Fruit fly (Drosophila melanogaster): ENCODE data around the gene CG14563.
A peak's percentile ranks its signal among the peaks of the same experiment; 100 is the strongest.

The CG14563 gene

DNA sequence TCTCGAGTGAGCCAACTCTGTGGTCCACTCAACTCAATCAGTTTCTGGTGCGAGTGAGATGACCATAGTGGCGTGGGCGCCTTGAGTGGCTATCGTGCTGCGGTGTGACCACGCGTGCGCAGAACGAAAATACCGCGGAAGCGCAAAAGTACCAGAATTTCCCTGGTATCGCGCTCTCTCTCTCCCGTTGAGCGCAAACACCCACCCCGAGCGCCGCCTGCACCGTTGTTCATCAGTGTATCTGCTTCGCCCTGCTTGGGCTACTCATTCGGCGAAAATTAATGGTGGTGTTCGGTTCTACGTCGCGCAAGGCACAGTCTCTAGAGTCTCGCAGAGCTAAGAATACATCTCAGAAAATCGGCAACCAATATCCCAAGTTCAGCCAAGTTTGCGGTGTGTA lies 37.2 kb upstream of the CG14563 start (continued):
- TF ChIP-seq Trl (optimal IDR thresholded peaks at IDR 0.05) = peak; percentile 81 to 87
- peak; percentile 61 for TF ChIP-seq Trl (GFP tag; optimal IDR thresholded peaks at IDR 0.05)
- TF ChIP-seq salm (tag; optimal IDR thresholded peaks at IDR 0.05) = peak; percentile 11
- TF ChIP-seq CG4404 (GFP tag; IDR thresholded peaks at IDR 0.05) = no peak
- no peak for TF ChIP-seq tup (GFP tag; optimal IDR thresholded peaks at IDR 0.05)
- TF ChIP-seq sob (GFP tag; IDR thresholded peaks at IDR 0.05) = peak; percentile 50; the same call in 1 of the 2 replicates
- TF ChIP-seq CG11560 (tag; IDR thresholded peaks at IDR 0.05) = no peak
- peak; percentile 13 for TF ChIP-seq CG7786 (GFP tag; optimal IDR thresholded peaks at IDR 0.05)
- peak; percentile 16 for TF ChIP-seq kni (GFP tag; optimal IDR thresholded peaks at IDR 0.05)
- peak; percentile 21 for TF ChIP-seq Bdp1 (GFP tag; optimal IDR thresholded peaks at IDR 0.05)
- TF ChIP-seq br (optimal IDR thresholded peaks at IDR 0.05) = no peak
- TF ChIP-seq CG10543 (GFP tag; optimal IDR thresholded peaks at IDR 0.05) = peak; percentile 50
- no peak for TF ChIP-seq CG15696 (tag; optimal IDR thresholded peaks at IDR 0.05)
- TF ChIP-seq dmrt99B (tag; optimal IDR thresholded peaks at IDR 0.05) = no peak
- TF ChIP-seq CG18262 (tag; optimal IDR thresholded peaks at IDR 0.05) = no peak
- no peak for TF ChIP-seq cato (GFP tag; optimal IDR thresholded peaks at IDR 0.05; ENCODE audit: borderline replicate concordance)
- TF ChIP-seq CG1602 (GFP tag; optimal IDR thresholded peaks at IDR 0.05) = no peak
- TF ChIP-seq nau (GFP tag; optimal IDR thresholded peaks at IDR 0.05) = no peak
- TF ChIP-seq sr (GFP tag; IDR thresholded peaks at IDR 0.05) = peak; percentile 96
- TF ChIP-seq D (optimal IDR thresholded peaks at IDR 0.05) = peak; percentile 33
- TF ChIP-seq D (GFP tag; optimal IDR thresholded peaks at IDR 0.05) = no peak
- peak; percentile 54 for TF ChIP-seq CG33557 (GFP tag; optimal IDR thresholded peaks at IDR 0.05)
- TF ChIP-seq CG34422 (GFP tag; IDR thresholded peaks at IDR 0.05) = peak; percentile 62; the same call in 1 of the 3 replicates
- TF ChIP-seq E2f1 (GFP tag; IDR thresholded peaks at IDR 0.05) = no peak
- TF ChIP-seq CG10274 (GFP tag; optimal IDR thresholded peaks at IDR 0.05) = no peak
- peak; percentile 20 for TF ChIP-seq CTCF (GFP tag; optimal IDR thresholded peaks at IDR 0.05)
- TF ChIP-seq chif (GFP tag; optimal IDR thresholded peaks at IDR 0.05) = no peak
- TF ChIP-seq CG12744 (GFP tag; optimal IDR thresholded peaks at IDR 0.05) = no peak
- no peak for TF ChIP-seq btn (GFP tag; optimal IDR thresholded peaks at IDR 0.05)
- TF ChIP-seq Adf1 (GFP tag; IDR thresholded peaks at IDR 0.05) = peak; percentile 42; the same call in 1 of the 2 replicates
- no peak for TF ChIP-seq CG4707 (GFP tag; optimal IDR thresholded peaks at IDR 0.05)
- TF ChIP-seq ro (GFP tag; IDR thresholded peaks at IDR 0.05) = no peak
- TF ChIP-seq so (GFP tag; IDR thresholded peaks at IDR 0.05) = peak; percentile 55; the same call in 2 of the 3 replicates
- TF ChIP-seq CG2199 (GFP tag; IDR thresholded peaks at IDR 0.05) = peak; percentile 73; the same call in 2 of the 3 replicates
- peak; percentile 36 for TF ChIP-seq CG1603 (tag; optimal IDR thresholded peaks at IDR 0.05)
- no peak for TF ChIP-seq crp (GFP tag; optimal IDR thresholded peaks at IDR 0.05)
- peak; percentile 74 for TF ChIP-seq CG34224 (GFP tag; IDR thresholded peaks at IDR 0.05; ENCODE audit: partially characterized antibody)
- TF ChIP-seq twi (tag; optimal IDR thresholded peaks at IDR 0.05) = no peak
- TF ChIP-seq NfI (GFP tag; optimal IDR thresholded peaks at IDR 0.05) = no peak
- no peak for TF ChIP-seq CG14667 (GFP tag; IDR thresholded peaks at IDR 0.05)
- no peak for TF ChIP-seq Optix (GFP tag; IDR thresholded peaks at IDR 0.05)
- TF ChIP-seq BEAF-32 (GFP tag; optimal IDR thresholded peaks at IDR 0.05) = peak; percentile 34
- TF ChIP-seq chn (GFP tag; optimal IDR thresholded peaks at IDR 0.05) = peak; percentile 85
- no peak for TF ChIP-seq CG13123 (GFP tag; optimal IDR thresholded peaks at IDR 0.05)
- peak; percentile 31 for TF ChIP-seq CG10267 (tag; optimal IDR thresholded peaks at IDR 0.05)
- no peak for TF ChIP-seq CG18764 (GFP tag; optimal IDR thresholded peaks at IDR 0.05)
- no peak for TF ChIP-seq oc (tag; optimal IDR thresholded peaks at IDR 0.05)
- no peak for TF ChIP-seq Hey (tag; optimal IDR thresholded peaks at IDR 0.05)
- peak; percentile 3 for TF ChIP-seq CG17912 (GFP tag; optimal IDR thresholded peaks at IDR 0.05)
- TF ChIP-seq CG2120 (GFP tag; optimal IDR thresholded peaks at IDR 0.05) = peak; percentile 44
- peak; percentile 90 for TF ChIP-seq sens (GFP tag)
- peak; percentile 43 for TF ChIP-seq repo (GFP tag; optimal IDR thresholded peaks at IDR 0.05)
- peak; percentile 35; the same call in 1 of the 3 replicates for TF ChIP-seq CG11695 (GFP tag; IDR thresholded peaks at IDR 0.05)

Measured in whole organism, embryonic.